Worm (Caenorhabditis elegans): ENCODE results near the gene aqp-2.

Gene aqp-2

ce11 chrII:9236283-9236682 is 25.5 kb downstream of the aqp-2 start, which contains the start of gene T26C5.3:
Gene T26C5.3 (plus strand): TSS chrII:9236583.
- TF ChIP-seq egl-27 (tag; optimal IDR thresholded peaks at IDR 0.05) = no peak
- no peak for TF ChIP-seq nhr-77 (tag; optimal IDR thresholded peaks at IDR 0.05)
- peak; percentile 26 for TF ChIP-seq nhr-43 (tag; optimal IDR thresholded peaks at IDR 0.05; ENCODE audit: poor library complexity, severe bottlenecking)
- TF ChIP-seq skn-1 (tag; optimal IDR thresholded peaks at IDR 0.05) = no peak
- TF ChIP-seq pha-4 (tag; optimal IDR thresholded peaks at IDR 0.05) = no peak

ce11 chrII:9233813-9234212 is 28.0 kb downstream of the aqp-2 start:
- no peak for TF ChIP-seq aly-2 (tag; optimal IDR thresholded peaks at IDR 0.05)
- TF ChIP-seq nhr-43 (tag; optimal IDR thresholded peaks at IDR 0.05; ENCODE audit: poor library complexity, severe bottlenecking) = peak; percentile 51

- TF ChIP-seq nhr-43 (tag; optimal IDR thresholded peaks at IDR 0.05; ENCODE audit: poor library complexity, severe bottlenecking) = no peak
- TF ChIP-seq tbx-2 (tag; optimal IDR thresholded peaks at IDR 0.05) = no peak
- TF ChIP-seq nhr-77 (tag; optimal IDR thresholded peaks at IDR 0.05) = no peak
- no peak for TF ChIP-seq nfya-1 (tag; optimal IDR thresholded peaks at IDR 0.05; ENCODE audit: insufficient read depth)
- no peak for TF ChIP-seq ZK546.5 (tag; optimal IDR thresholded peaks at IDR 0.05)
- no peak for TF ChIP-seq pha-4 (tag; optimal IDR thresholded peaks at IDR 0.05)
- TF ChIP-seq nhr-237 (tag; optimal IDR thresholded peaks at IDR 0.05) = no peak
- TF ChIP-seq nhr-12 (tag; optimal IDR thresholded peaks at IDR 0.05) = no peak
- no peak for TF ChIP-seq nhr-23 (tag; optimal IDR thresholded peaks at IDR 0.05)
- no peak for TF ChIP-seq daf-12 (tag; optimal IDR thresholded peaks at IDR 0.05)
- TF ChIP-seq ceh-28 (tag; optimal IDR thresholded peaks at IDR 0.05) = no peak
- no peak for TF ChIP-seq ztf-4 (tag; optimal IDR thresholded peaks at IDR 0.05)
- TF ChIP-seq hmg-11 (tag; optimal IDR thresholded peaks at IDR 0.05) = no peak
- no peak for TF ChIP-seq nhr-28 (tag; optimal IDR thresholded peaks at IDR 0.05)
- TF ChIP-seq elt-2 (tag; optimal IDR thresholded peaks at IDR 0.05) = no peak
Measured at ce11 chrII:9232923-9233322, 28.9 kb downstream of the aqp-2 start, which contains the start of gene T26C5.2. Gene T26C5.2 (plus strand): TSS chrII:9233223.

- TF ChIP-seq fkh-10 (GFP tag; optimal IDR thresholded peaks at IDR 0.05) (no peak), nhr-23 (tag; optimal IDR thresholded peaks at IDR 0.05) (peak; percentile 16), nhr-43 (tag; optimal IDR thresholded peaks at IDR 0.05; ENCODE audit: poor library complexity, severe bottlenecking) (peak; percentile 34), hmg-11 (tag; optimal IDR thresholded peaks at IDR 0.05) (no peak), lsy-12 (tag; optimal IDR thresholded peaks at IDR 0.05) (no peak), mml-1 (tag; optimal IDR thresholded peaks at IDR 0.05) (no peak)
Measured at ce11 chrII:9232493-9232892, 29.3 kb downstream of the aqp-2 start.

- TF ChIP-seq fkh-10 (GFP tag; optimal IDR thresholded peaks at IDR 0.05) (no peak), snpc-4 (tag; optimal IDR thresholded peaks at IDR 0.05) (no peak), nhr-11 (tag; optimal IDR thresholded peaks at IDR 0.05) (no peak), aly-2 (tag; optimal IDR thresholded peaks at IDR 0.05) (no peak), sea-2 (GFP tag; optimal IDR thresholded peaks at IDR 0.05) (no peak), nhr-25 (tag; optimal IDR thresholded peaks at IDR 0.05) (no peak), lin-15B (tag; optimal IDR thresholded peaks at IDR 0.05) (no peak), fos-1 (tag; optimal IDR thresholded peaks at IDR 0.05) (no peak), nhr-77 (tag; optimal IDR thresholded peaks at IDR 0.05) (no peak), hmg-11 (tag; optimal IDR thresholded peaks at IDR 0.05) (no peak), lin-39 (tag; optimal IDR thresholded peaks at IDR 0.05) (no peak), nhr-28 (tag; optimal IDR thresholded peaks at IDR 0.05) (no peak), ceh-28 (tag; optimal IDR thresholded peaks at IDR 0.05) (peak; percentile 1), nhr-76 (tag; optimal IDR thresholded peaks at IDR 0.05) (no peak), lsy-12 (tag; optimal IDR thresholded peaks at IDR 0.05) (no peak), mml-1 (tag; optimal IDR thresholded peaks at IDR 0.05) (no peak), ZK546.5 (tag; optimal IDR thresholded peaks at IDR 0.05) (no peak), tbx-2 (tag; optimal IDR thresholded peaks at IDR 0.05) (no peak), pqm-1 (tag; optimal IDR thresholded peaks at IDR 0.05) (peak; percentile 96), nhr-12 (tag; optimal IDR thresholded peaks at IDR 0.05) (no peak), elt-1 (tag; optimal IDR thresholded peaks at IDR 0.05) (no peak), pha-4 (tag; optimal IDR thresholded peaks at IDR 0.05) (peak; percentile 64), ceh-82 (tag; optimal IDR thresholded peaks at IDR 0.05) (no peak), egl-27 (tag; optimal IDR thresholded peaks at IDR 0.05) (no peak), elt-2 (tag; optimal IDR thresholded peaks at IDR 0.05) (peak; percentile 86), ama-1 (optimal IDR thresholded peaks at IDR 0.05) (no peak), ztf-11 (tag; optimal IDR thresholded peaks at IDR 0.05) (no peak), R02D3.7 (tag; optimal IDR thresholded peaks at IDR 0.05) (no peak), ztf-4 (tag; optimal IDR thresholded peaks at IDR 0.05) (no peak), nfya-1 (tag; optimal IDR thresholded peaks at IDR 0.05; ENCODE audit: insufficient read depth) (no peak), fkh-2 (tag; optimal IDR thresholded peaks at IDR 0.05) (no peak), mdl-1 (tag; optimal IDR thresholded peaks at IDR 0.05) (no peak), ceh-16 (tag; optimal IDR thresholded peaks at IDR 0.05) (no peak), nhr-67 (tag; optimal IDR thresholded peaks at IDR 0.05) (no peak), daf-12 (tag; optimal IDR thresholded peaks at IDR 0.05) (no peak), skn-1 (tag; optimal IDR thresholded peaks at IDR 0.05) (peak; percentile 82), elt-3 (tag; optimal IDR thresholded peaks at IDR 0.05) (no peak), nhr-237 (tag; optimal IDR thresholded peaks at IDR 0.05) (no peak), unc-62 (GFP tag; optimal IDR thresholded peaks at IDR 0.05) (no peak)
Measured at ce11 chrII:9231240-9231639, 30.5 kb downstream of the aqp-2 start, which contains the start of gene gst-13. Gene gst-13 (plus strand): TSS chrII:9231457.

All from whole organism, L3 larva.